Worm (Caenorhabditis elegans): ENCODE results near the gene ttr-23.

Gene ttr-23

DNA sequence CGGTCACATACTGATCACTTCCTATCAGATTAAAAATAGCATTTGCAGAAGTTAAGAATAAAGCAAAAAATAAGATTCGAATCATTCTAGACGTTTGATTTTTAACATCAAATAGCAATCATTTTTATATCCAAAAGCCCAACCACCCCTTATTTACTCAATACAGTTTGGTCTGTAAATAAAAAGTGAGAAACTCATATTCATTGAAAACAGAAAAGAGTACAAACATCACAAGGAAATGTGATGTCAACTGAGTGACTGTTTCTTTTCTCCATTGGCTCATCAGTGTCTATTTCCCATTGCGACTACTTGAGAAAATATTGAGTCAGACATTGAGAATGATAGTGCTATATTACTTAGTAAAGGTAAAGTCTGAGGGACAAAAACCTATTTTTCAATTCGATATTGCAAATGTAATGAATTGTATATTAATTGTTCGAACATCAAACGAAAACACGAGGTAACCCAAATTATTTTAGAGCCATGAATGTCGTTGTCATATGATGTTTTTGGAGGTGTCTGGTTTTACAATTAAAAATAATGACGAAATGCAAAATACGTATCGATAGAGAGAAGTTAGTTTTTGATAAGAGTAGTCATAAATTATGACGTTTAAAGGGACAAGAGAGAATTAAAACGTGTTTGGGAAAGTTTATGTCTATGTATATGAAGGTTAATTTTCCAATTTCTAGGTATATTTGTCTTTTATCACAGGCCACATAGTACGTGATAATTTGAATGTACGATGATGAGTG, at the start of gene ttr-23:
TSS of gene ttr-23 (minus strand) at position 87 of the 755 bp plus-strand sequence.
- no peak for TF ChIP-seq unc-62 (GFP tag; optimal IDR thresholded peaks at IDR 0.05)

DNA sequence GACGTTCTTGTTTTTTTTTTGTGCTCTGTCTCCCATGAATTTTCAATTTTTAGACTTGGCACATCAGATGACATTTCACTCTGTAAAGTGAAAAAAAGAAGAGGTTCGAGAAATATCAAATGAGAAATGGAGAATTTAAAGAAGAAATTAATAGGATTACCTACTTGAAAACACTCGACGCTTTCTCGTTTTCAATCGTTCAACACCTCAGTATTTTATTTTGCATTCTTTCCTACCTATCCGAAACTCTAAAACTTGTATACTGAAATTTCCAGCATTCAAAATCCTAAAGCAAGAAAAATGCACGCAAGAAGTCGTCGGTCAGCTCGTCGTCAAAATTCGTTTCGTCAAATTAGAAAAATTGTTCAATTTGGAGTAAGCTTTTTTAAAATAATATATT, 46.1 kb upstream of the ttr-23 start, which contains the start of gene kvs-2:
TSS of gene kvs-2 (plus strand) at position 301 of the 400 bp plus-strand sequence.
- no peak for TF ChIP-seq unc-62 (GFP tag; optimal IDR thresholded peaks at IDR 0.05)

- TF ChIP-seq unc-62 (GFP tag; optimal IDR thresholded peaks at IDR 0.05): no peak
Measured at ce11 chrV:10632758-10633157, 43.1 kb upstream of the ttr-23 start, which contains the start of gene mab-23. mab-23 (plus strand) TSS chrV:10633058.

DNA sequence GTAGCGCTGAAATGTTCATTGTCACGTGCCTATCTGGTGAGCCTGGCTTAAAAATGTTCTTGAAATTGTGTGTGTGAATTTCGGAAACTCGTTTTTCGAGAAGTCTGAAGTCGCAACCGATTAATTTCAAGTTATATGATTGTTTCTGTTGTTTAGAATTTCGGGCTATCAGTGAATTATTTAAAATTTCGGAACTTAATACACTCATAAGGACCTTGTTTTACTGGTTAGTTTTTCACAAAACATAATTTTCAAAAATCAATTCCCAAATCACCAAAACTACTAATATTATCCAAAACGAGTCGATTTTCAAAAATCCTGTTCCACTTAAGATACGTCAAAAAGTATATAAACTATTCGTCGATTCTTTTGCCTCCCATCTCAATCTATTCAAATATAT, 40.8 kb upstream of the ttr-23 start:
- TF ChIP-seq unc-62 (GFP tag; optimal IDR thresholded peaks at IDR 0.05): no peak

- TF ChIP-seq unc-62 (GFP tag; optimal IDR thresholded peaks at IDR 0.05): no peak
Measured at ce11 chrV:10615496-10615895, 25.8 kb upstream of the ttr-23 start, which contains the start of gene H09F14.1. H09F14.1 (minus strand) TSS chrV:10615596.

- TF ChIP-seq unc-62 (GFP tag; optimal IDR thresholded peaks at IDR 0.05): no peak
Measured at ce11 chrV:10602051-10602937, 12.6 kb upstream of the ttr-23 start, which contains the start of gene H27A22.1. H27A22.1 (plus strand) TSS chrV:10602555.

ce11 chrV:10598670-10599154, 9.1 kb upstream of the ttr-23 start, which contains the start of gene scpl-4:
scpl-4 (plus strand) TSS chrV:10599104.
- TF ChIP-seq unc-62 (GFP tag; optimal IDR thresholded peaks at IDR 0.05): no peak

DNA sequence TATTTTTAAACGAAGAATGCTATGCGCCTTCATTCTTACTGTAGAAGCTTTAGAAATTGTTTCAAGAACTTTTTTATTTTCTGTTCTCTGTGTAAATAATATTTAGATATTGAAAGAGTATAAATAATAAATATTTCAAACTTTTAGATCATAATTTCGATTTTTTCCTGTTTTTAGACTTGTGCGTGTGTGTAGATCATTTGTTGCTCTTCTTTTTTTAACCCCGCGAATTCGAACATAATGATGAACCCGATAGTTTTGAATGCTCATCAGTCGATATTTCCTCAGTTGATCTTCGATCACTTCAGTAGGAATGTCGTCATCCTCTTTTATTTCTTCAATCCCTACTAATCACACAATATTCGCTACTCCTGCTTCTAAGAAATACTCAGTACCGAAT, 7.6 kb upstream of the ttr-23 start, which contains the start of gene T21C9.13:
TSS of gene T21C9.13 (plus strand) at position 33 of the 400 bp plus-strand sequence.
- no peak for TF ChIP-seq unc-62 (GFP tag; optimal IDR thresholded peaks at IDR 0.05)

DNA sequence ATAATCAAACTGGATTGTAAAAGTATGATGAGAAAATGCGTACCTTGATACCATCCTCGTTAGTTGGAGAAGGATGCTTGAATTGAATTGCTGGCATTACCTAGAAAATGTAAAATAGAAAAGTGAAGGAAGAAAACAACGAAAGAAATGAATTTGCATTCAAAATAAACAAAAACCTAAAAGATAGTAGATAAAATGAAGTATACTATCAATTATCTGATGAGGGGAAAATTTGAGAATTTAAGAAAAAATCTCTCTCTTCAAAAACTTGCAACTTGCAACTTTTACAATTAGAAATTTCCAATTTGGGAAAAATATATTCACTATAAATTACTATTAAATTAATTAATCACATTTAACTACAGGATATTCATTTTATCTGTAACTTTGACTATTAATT, 5.2 kb upstream of the ttr-23 start, which contains the start of gene T21C9.11:
TSS of gene T21C9.11 (minus strand) at position 101 of the 400 bp plus-strand sequence.
- TF ChIP-seq unc-62 (GFP tag; optimal IDR thresholded peaks at IDR 0.05): no peak

DNA sequence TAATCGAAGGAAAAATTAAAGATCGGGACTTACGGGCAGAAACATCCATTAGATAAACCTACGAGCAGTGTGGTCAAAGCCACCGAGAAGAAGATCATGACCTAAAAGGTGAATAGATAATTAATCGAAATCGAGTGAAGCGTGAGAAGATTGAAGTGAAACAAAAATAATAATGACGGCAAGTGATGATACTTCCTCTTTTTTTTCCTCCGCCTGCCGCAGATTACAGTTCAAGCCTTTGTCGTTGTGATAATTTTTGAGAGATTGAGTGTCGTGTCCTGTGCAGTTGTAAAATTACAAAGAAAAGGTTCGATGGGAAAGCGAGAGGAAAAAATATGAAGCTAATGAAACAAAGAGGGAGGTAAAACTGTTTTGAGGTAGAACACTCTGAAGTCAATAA, 2.8 kb upstream of the ttr-23 start, which contains the start of gene T21C9.9:
TSS of gene T21C9.9 (minus strand) at position 101 of the 400 bp plus-strand sequence.
- no peak for TF ChIP-seq unc-62 (GFP tag; optimal IDR thresholded peaks at IDR 0.05)

DNA sequence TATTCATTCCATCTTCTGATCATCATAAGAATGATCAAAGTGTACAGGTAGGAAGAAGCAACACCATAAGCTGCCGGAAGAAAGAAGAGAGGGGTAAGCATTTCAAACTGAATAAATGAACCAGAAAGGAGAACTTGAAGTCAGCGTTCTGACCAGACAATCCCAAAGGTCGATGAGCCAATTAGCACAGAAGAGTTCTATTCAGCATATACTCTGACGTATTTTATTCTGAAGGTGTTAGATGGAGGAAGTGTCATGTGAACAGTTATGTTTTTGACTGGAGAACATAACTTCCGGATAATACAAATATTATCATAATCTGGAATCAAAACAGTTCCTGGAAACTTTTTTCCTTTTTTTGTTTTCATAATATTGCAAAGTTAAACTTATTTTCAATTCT, 966 bp downstream of the ttr-23 start, which contains the start of gene srg-32:
TSS of gene srg-32 (minus strand) at position 101 of the 400 bp plus-strand sequence.
- no peak for TF ChIP-seq unc-62 (GFP tag; optimal IDR thresholded peaks at IDR 0.05)

DNA sequence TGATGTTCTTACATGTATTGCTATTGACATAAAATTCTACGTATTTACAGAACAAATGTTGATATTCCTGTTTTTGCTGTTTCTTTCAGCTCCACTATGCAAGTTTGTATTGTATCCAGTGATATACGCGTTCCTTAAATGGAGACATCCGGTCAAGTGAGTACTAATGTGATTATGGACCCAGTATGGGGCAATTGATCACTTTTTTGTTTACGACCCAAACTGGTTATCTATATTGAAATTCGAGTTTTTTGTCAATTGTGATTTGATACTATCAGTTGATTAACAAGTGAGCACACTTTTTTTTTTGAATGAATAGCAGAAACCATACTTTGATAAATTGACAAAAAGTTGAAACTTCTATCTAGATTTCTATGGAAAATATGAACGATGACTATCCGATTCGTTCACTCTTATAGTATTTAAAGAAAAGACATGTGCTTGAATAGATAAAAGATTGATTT, 7.8 kb downstream of the ttr-23 start, which contains the start of gene T21C9.6:
TSS of gene T21C9.6 (plus strand) at position 51 of the 464 bp plus-strand sequence.
- no peak for TF ChIP-seq unc-62 (GFP tag; optimal IDR thresholded peaks at IDR 0.05)

DNA sequence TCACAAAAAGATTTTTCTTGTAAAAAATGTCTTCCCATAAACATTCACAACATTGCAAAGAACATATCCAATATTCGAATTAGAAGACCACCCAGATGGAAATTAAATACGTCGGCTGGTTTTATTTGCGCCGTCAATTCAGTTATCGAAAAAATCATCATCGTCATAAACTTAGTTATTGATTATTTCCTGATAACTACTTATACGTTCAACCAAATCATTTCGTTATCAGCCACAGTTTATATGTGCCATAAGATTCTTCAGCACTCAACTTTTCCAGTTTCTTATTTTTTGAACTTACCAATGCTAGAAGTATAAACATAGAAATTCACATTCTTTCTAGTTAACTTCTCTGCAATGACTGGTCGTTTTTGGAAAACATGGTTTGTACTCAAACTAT, 9.0 kb downstream of the ttr-23 start:
- TF ChIP-seq unc-62 (GFP tag; optimal IDR thresholded peaks at IDR 0.05): no peak

ce11 chrV:10578938-10579337, 10.7 kb downstream of the ttr-23 start, which contains the start of the genes erh-1 and lpd-9:
erh-1 (minus strand) TSS chrV:10579141.
lpd-9 (plus strand) TSS chrV:10579305.
- TF ChIP-seq unc-62 (GFP tag; optimal IDR thresholded peaks at IDR 0.05): no peak

ce11 chrV:10578226-10578625, 11.4 kb downstream of the ttr-23 start, which contains the start of gene mics-1:
mics-1 (minus strand) TSS chrV:10578326.
- TF ChIP-seq unc-62 (GFP tag; optimal IDR thresholded peaks at IDR 0.05): no peak

Data from whole organism, dauer.